Worm (Caenorhabditis elegans): ENCODE results near the gene ZC15.5.
"Not testable (repeated sequence)": the region's sequence is repeated elsewhere in the genome, so short reads cannot be mapped to it uniquely, and the experiment has no call there.

The ZC15.5 gene

ce11 chrV:20276923-20277322 is 20.8 kb upstream of the ZC15.5 start:
- no peak for TF ChIP-seq ceh-9 (tag; optimal IDR thresholded peaks at IDR 0.05)

- TF ChIP-seq nhr-237 (tag; optimal IDR thresholded peaks at IDR 0.05) = no peak
- no peak for TF ChIP-seq R02D3.7 (tag; optimal IDR thresholded peaks at IDR 0.05)
- no peak for TF ChIP-seq nhr-11 (tag; optimal IDR thresholded peaks at IDR 0.05)
These were observed 18.4 kb upstream of the ZC15.5 start for ce11 chrV:20279309-20279708.

ce11 chrV:20279811-20280317 is 17.9 kb upstream of the ZC15.5 start, which contains the start of gene pqn-94:
Gene pqn-94, minus strand, starts transcription at chrV:20279861.
- TF ChIP-seq ceh-82 (tag; optimal IDR thresholded peaks at IDR 0.05) (no peak), pha-4 (tag; optimal IDR thresholded peaks at IDR 0.05) (peak; percentile 75)

ce11 chrV:20282827-20283226 is 14.9 kb upstream of the ZC15.5 start:
- TF ChIP-seq ceh-28 (tag; optimal IDR thresholded peaks at IDR 0.05) (no peak), aly-2 (tag; optimal IDR thresholded peaks at IDR 0.05) (no peak), elt-3 (tag; optimal IDR thresholded peaks at IDR 0.05) (no peak), nhr-28 (tag; optimal IDR thresholded peaks at IDR 0.05) (no peak), nhr-76 (tag; optimal IDR thresholded peaks at IDR 0.05) (no peak), pqm-1 (tag; optimal IDR thresholded peaks at IDR 0.05) (no peak), ceh-82 (tag; optimal IDR thresholded peaks at IDR 0.05) (no peak), ama-1 (optimal IDR thresholded peaks at IDR 0.05) (no peak), tbx-2 (tag; optimal IDR thresholded peaks at IDR 0.05) (no peak), pha-4 (tag; optimal IDR thresholded peaks at IDR 0.05) (no peak), skn-1 (tag; optimal IDR thresholded peaks at IDR 0.05) (no peak), mml-1 (tag; optimal IDR thresholded peaks at IDR 0.05) (no peak), lsy-12 (tag; optimal IDR thresholded peaks at IDR 0.05) (no peak), egl-5 (tag; optimal IDR thresholded peaks at IDR 0.05) (no peak), nhr-11 (tag; optimal IDR thresholded peaks at IDR 0.05) (no peak)

ce11 chrV:20289317-20289716 is 8.4 kb upstream of the ZC15.5 start, which contains the start of gene mlt-4:
Gene mlt-4, minus strand, starts transcription at chrV:20289417.
- TF ChIP-seq ceh-28 (tag; optimal IDR thresholded peaks at IDR 0.05) (no peak), jun-1 (tag; optimal IDR thresholded peaks at IDR 0.05) (no peak), egl-27 (tag; optimal IDR thresholded peaks at IDR 0.05) (no peak), nhr-43 (tag; optimal IDR thresholded peaks at IDR 0.05; ENCODE audit: poor library complexity, severe bottlenecking) (no peak), lin-39 (tag; optimal IDR thresholded peaks at IDR 0.05) (no peak), pha-4 (tag; optimal IDR thresholded peaks at IDR 0.05) (no peak), nhr-28 (tag; optimal IDR thresholded peaks at IDR 0.05) (no peak), fos-1 (tag; optimal IDR thresholded peaks at IDR 0.05) (no peak), nfya-1 (tag; optimal IDR thresholded peaks at IDR 0.05; ENCODE audit: insufficient read depth) (no peak), pqm-1 (tag; optimal IDR thresholded peaks at IDR 0.05) (no peak), zag-1 (tag; optimal IDR thresholded peaks at IDR 0.05) (no peak)

- TF ChIP-seq ama-1 (optimal IDR thresholded peaks at IDR 0.05) = no peak
- no peak for TF ChIP-seq nhr-23 (tag; optimal IDR thresholded peaks at IDR 0.05)
- TF ChIP-seq mml-1 (tag; optimal IDR thresholded peaks at IDR 0.05) = no peak
- TF ChIP-seq pqm-1 (tag; optimal IDR thresholded peaks at IDR 0.05) = no peak
- no peak for TF ChIP-seq hmg-11 (tag; optimal IDR thresholded peaks at IDR 0.05)
- no peak for TF ChIP-seq nhr-237 (tag; optimal IDR thresholded peaks at IDR 0.05)
- no peak for TF ChIP-seq lin-15B (tag; optimal IDR thresholded peaks at IDR 0.05)
These were observed 3.4 kb upstream of the ZC15.5 start, which contains the start of gene clec-261 for ce11 chrV:20294388-20294787. Gene clec-261, minus strand, starts transcription at chrV:20294488.

- TF ChIP-seq lin-39, zag-1, elt-3 (tag; optimal IDR thresholded peaks at IDR 0.05): not testable (repeated sequence)
These were observed 5.5 kb downstream of the ZC15.5 start, which contains the start of gene ZC15.3 for ce11 chrV:20303288-20303687. Gene ZC15.3, plus strand, starts transcription at chrV:20303588.
